Worm (Caenorhabditis elegans) whole organism, early embryonic: ENCODE measurements around the gene F39G3.3.
A peak's percentile ranks its signal among the peaks of the same experiment; 100 is the strongest.

Experiments used
- B0310.2 ChIP-seq: sonication (generic microtip); optimal IDR thresholded peaks from 2 replicates; lab custom pipeline; 2016; ENCODE audit warnings: mild to moderate bottlenecking, missing genetic modification characterization, missing compliant biosample characterization
- F13C5.2 ChIP-seq: sonication (generic microtip); optimal IDR thresholded peaks from 2 replicates; lab custom pipeline; 2017; ENCODE audit warnings: mild to moderate bottlenecking, missing genetic modification characterization, inconsistent platforms, missing compliant biosample characterization
- aly-1 ChIP-seq: sonication (generic microtip); optimal IDR thresholded peaks from 2 replicates; lab custom pipeline; 2016; ENCODE audit warnings: missing genetic modification characterization, missing compliant biosample characterization
- ama-1 ChIP-seq: fragments of 150-350 bp; optimal IDR thresholded peaks from 2 replicates; lab custom pipeline; 2014
- ceh-13 ChIP-seq: fragments of 200-800 bp; sonication (Bioruptor generic); optimal IDR thresholded peaks from 2 replicates; lab custom pipeline; 2018; ENCODE audit warnings: mild to moderate bottlenecking, missing genetic modification characterization, missing compliant biosample characterization
- ceh-36 ChIP-seq: sonication (generic microtip); optimal IDR thresholded peaks from 2 replicates; lab custom pipeline; 2016; ENCODE audit warnings: missing genetic modification characterization, inconsistent platforms, missing compliant biosample characterization
- ets-7 ChIP-seq: sonication (generic microtip); optimal IDR thresholded peaks from 2 replicates; lab custom pipeline; 2016; ENCODE audit warnings: missing genotype, missing genetic modification characterization, missing compliant biosample characterization
- flt-1 ChIP-seq: fragments of 200-800 bp; sonication (Bioruptor generic); IDR thresholded peaks from 2 replicates; pipeline ENCODE4 v1.3.6; 2022; ENCODE audit warnings: missing genetic modification characterization, missing compliant biosample characterization
- hmbx-1 ChIP-seq: sonication (generic microtip); optimal IDR thresholded peaks from 2 replicates; lab custom pipeline; 2016; ENCODE audit warnings: mild to moderate bottlenecking, missing genetic modification characterization, missing compliant biosample characterization
- hmg-4 ChIP-seq: fragments of 200-800 bp; sonication (Bioruptor generic); optimal IDR thresholded peaks from 2 replicates; lab custom pipeline; 2018; ENCODE audit warnings: mild to moderate bottlenecking, missing genetic modification characterization, missing compliant biosample characterization
- hnd-1 ChIP-seq: sonication (generic microtip); optimal IDR thresholded peaks from 2 replicates; lab custom pipeline; 2016; ENCODE audit warnings: missing genetic modification characterization, missing compliant biosample characterization
- pes-1 ChIP-seq: fragments of 200-800 bp; sonication (Bioruptor generic); IDR thresholded peaks from 2 replicates; pipeline ENCODE4 v1.3.6; 2022; ENCODE audit warnings: missing genetic modification reagents, missing genetic modification characterization, missing compliant biosample characterization
- scrt-1 ChIP-seq: fragments of 200-800 bp; sonication (Bioruptor generic); IDR thresholded peaks from 2 replicates; pipeline ENCODE4 v1.3.6; 2022; ENCODE audit warnings: missing genetic modification characterization, missing compliant biosample characterization
- sea-1 ChIP-seq: fragments of 200-800 bp; sonication (Bioruptor generic); conservative IDR thresholded peaks from 2 replicates; pipeline ENCODE4 v1.3.6; 2022; ENCODE audit warnings: missing genetic modification characterization, missing compliant biosample characterization
- tbx-11 ChIP-seq: fragments of 200-800 bp; sonication (Bioruptor generic); IDR thresholded peaks from 2 replicates; pipeline ENCODE4 v1.3.6; 2022; ENCODE audit warnings: missing genetic modification characterization, missing compliant biosample characterization
- tbx-37 ChIP-seq: fragments of 200-800 bp; sonication (Bioruptor generic); conservative IDR thresholded peaks from 2 replicates; pipeline ENCODE4 v1.3.6; 2022; ENCODE audit warnings: missing genetic modification reagents, missing genetic modification characterization, missing compliant biosample characterization
- tra-4 ChIP-seq: sonication (generic microtip); optimal IDR thresholded peaks from 2 replicates; lab custom pipeline; 2017; ENCODE audit warnings: missing genetic modification characterization, missing compliant biosample characterization

F39G3.3 gene

DNA sequence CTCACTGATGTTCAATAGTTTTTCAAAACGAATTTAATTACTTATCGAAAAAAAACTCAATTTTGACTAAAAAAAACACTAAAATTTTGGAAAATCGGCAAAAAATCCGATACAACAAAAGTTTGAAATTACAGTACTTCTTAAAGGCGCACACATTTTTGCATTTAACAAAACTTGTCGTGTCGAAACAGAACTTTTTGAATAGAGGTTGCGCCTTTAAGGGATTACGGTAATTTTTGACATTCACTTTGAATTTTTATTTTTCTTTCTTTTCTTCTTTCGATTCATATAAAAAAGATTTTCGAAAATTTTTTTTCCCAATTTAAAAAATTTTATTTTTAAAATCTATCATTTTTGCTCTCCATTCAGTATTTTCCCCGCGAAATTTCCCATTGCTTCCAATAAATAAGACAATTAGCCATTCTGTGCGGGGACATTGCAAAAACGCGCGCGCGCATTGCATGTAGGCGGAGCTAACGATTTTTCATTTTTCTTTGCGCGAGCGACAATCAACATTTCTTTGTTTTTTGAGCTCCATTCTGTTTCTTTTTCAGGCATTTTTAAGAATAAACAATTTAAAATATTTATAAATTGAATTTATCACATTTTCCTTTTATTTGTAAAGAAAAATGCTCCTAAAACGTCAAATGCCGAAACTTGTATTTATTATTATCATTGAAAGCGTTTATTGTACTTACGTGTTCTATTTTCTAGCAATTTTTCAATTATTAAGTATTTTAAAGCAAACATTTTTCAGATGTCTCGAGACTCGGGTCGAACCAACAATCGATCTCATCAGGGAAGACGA lies at the start of gene F39G3.3:
Gene F39G3.3, plus strand, starts transcription at position 758 of the 808 bp plus-strand sequence.
- TF ChIP-seq tbx-11 (GFP tag; lab: Robert Waterston, UW) (peak; percentile 87), tra-4 (peak; percentile 15), ets-7 (peak; percentile 61), ceh-13 (GFP tag; lab: Kevin White, UChicago) (peak; percentile 83), hmg-4 (peak; percentile 85), aly-1 (tag; lab: Kevin White, UChicago) (peak; percentile 65), sea-1 (GFP tag; lab: Robert Waterston, UW) (peak; percentile 74; the same call in 1 of the 2 replicates), flt-1 (GFP tag; lab: Robert Waterston, UW) (peak; percentile 74), ceh-36 (tag; lab: Kevin White, UChicago) (peak; percentile 81), ama-1 (lab: Kevin White, UChicago) (no peak), pes-1 (GFP tag; lab: Robert Waterston, UW) (peak; percentile 90), hmbx-1 (tag; lab: Kevin White, UChicago) (peak; percentile 63), tbx-37 (GFP tag; lab: Robert Waterston, UW) (peak; percentile 82), hnd-1 (peak; percentile 75), scrt-1 (GFP tag; lab: Robert Waterston, UW) (peak; percentile 85), F13C5.2 (tag; lab: Kevin White, UChicago) (peak; percentile 94), B0310.2 (tag; lab: Kevin White, UChicago) (peak; percentile 65)

DNA sequence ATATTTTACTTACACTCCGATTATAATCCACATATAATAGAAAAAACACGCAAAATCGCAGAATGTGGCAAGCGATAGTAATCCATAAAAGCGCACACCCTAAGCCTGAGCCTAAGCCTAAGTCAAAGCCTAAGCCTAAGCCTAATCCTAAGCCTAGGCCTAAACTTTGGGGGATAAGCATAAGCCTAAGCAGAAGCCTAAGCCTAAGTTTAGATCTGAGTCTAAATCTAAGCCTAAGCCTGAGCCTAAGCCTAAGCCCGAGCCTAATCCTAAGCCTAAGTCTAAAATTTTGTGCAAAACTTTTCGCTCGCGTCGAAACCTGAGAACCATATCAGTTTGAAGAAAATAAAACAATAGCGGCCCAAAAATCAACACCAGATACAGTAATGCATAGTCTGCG lies 47.6 kb upstream of the F39G3.3 start:
- TF ChIP-seq hnd-1: no peak
- TF ChIP-seq ceh-36 (tag; lab: Kevin White, UChicago): peak; percentile 73

DNA sequence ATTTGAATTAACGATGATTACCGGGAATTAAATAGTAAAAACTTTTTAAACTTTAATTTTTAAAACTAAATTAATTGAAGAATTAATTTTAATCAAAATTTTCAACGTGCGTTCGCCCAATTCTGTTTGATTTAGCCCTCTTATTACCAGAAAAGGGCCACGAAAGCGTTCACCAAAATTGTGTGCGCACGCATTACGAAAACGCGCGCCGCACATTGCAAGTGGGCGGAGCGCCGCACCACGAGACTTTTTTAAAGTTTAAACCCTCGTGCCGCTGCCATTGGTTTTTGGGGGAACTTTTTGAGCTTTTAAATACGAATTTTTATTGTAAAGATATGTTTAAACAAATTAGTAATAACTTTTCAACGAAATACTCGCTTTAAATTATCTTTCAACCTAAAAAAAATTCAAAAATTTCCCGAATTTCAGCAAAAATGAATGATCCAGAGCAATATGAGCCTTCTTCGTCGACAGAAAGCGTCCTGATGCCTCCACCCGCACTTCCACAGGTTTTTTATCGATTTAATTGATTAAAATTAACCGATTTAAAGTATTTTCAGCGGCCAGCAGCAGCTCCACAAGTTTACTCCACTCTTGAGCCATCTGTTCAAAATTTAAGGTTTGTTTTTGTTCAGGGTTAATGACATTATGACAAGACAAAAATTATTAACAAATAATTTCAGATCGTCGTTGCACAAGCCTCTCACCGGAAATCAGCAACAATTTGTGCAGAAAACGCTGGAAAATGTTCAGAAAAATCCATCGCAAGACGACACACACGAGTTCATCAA lies 44.8 kb upstream of the F39G3.3 start, which contains the start of gene taf-10:
Gene taf-10, plus strand, starts transcription at position 424 of the 791 bp plus-strand sequence.
- no peak for TF ChIP-seq tbx-37 (GFP tag; lab: Robert Waterston, UW)
- TF ChIP-seq F13C5.2 (tag; lab: Kevin White, UChicago): peak; percentile 54

- no peak for TF ChIP-seq aly-1 (tag; lab: Kevin White, UChicago)
- no peak for TF ChIP-seq ama-1 (lab: Kevin White, UChicago)
- TF ChIP-seq B0310.2 (tag; lab: Kevin White, UChicago): no peak
- TF ChIP-seq ceh-36 (tag; lab: Kevin White, UChicago): no peak
- no peak for TF ChIP-seq tra-4
- no peak for TF ChIP-seq hmg-4
- TF ChIP-seq ets-7: no peak
- no peak for TF ChIP-seq F13C5.2 (tag; lab: Kevin White, UChicago)
- no peak for TF ChIP-seq ceh-13 (GFP tag; lab: Kevin White, UChicago)
- no peak for TF ChIP-seq tbx-11 (GFP tag; lab: Robert Waterston, UW)
- TF ChIP-seq sea-1 (GFP tag; lab: Robert Waterston, UW): no peak
These were observed 43.7 kb upstream of the F39G3.3 start, which contains the start of gene K03B4.2 for ce11 chrV:4687944-4688505. K03B4.2 (plus strand) TSS chrV:4687994.

ce11 chrV:4689234-4689633 lies 42.5 kb upstream of the F39G3.3 start, which contains the start of gene K03B4.1:
K03B4.1 (plus strand) TSS chrV:4689330.
- TF ChIP-seq hnd-1 (no peak), B0310.2 (tag; lab: Kevin White, UChicago) (no peak), flt-1 (GFP tag; lab: Robert Waterston, UW) (no peak), tbx-11 (GFP tag; lab: Robert Waterston, UW) (no peak), pes-1 (GFP tag; lab: Robert Waterston, UW) (no peak), ets-7 (no peak), tbx-37 (GFP tag; lab: Robert Waterston, UW) (no peak), scrt-1 (GFP tag; lab: Robert Waterston, UW) (no peak)

DNA sequence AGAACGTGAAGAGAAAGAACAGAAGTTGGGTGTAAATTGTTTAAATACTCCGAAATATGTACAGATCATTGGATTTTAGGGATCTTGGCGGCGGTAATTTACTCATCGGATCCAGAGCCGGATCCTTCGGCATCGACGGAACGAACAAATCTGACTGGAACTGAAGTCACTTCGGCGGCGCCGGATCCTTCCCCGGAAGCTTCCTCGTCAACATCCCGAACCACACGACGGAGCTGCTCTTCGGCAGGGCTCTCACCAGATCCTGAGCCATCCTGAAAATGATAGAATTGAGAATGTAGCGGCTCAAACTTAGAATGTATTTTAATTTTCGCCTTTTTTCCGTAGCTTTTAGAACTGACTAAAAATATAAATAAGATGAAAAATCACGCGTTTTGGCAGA lies 40.1 kb upstream of the F39G3.3 start:
- TF ChIP-seq aly-1 (tag; lab: Kevin White, UChicago): no peak
- TF ChIP-seq tra-4: no peak
- TF ChIP-seq pes-1 (GFP tag; lab: Robert Waterston, UW): no peak
- no peak for TF ChIP-seq hnd-1
- TF ChIP-seq hmg-4: no peak
- no peak for TF ChIP-seq tbx-11 (GFP tag; lab: Robert Waterston, UW)
- no peak for TF ChIP-seq F13C5.2 (tag; lab: Kevin White, UChicago)
- no peak for TF ChIP-seq ceh-13 (GFP tag; lab: Kevin White, UChicago)
- no peak for TF ChIP-seq flt-1 (GFP tag; lab: Robert Waterston, UW)
- no peak for TF ChIP-seq ceh-36 (tag; lab: Kevin White, UChicago)
- TF ChIP-seq ama-1 (lab: Kevin White, UChicago): no peak
- TF ChIP-seq scrt-1 (GFP tag; lab: Robert Waterston, UW): no peak
- TF ChIP-seq B0310.2 (tag; lab: Kevin White, UChicago): no peak
- TF ChIP-seq ets-7: no peak
